3 fruit fly cellular contexts compared by ENCODE assay signal in the genomic region with DNA sequence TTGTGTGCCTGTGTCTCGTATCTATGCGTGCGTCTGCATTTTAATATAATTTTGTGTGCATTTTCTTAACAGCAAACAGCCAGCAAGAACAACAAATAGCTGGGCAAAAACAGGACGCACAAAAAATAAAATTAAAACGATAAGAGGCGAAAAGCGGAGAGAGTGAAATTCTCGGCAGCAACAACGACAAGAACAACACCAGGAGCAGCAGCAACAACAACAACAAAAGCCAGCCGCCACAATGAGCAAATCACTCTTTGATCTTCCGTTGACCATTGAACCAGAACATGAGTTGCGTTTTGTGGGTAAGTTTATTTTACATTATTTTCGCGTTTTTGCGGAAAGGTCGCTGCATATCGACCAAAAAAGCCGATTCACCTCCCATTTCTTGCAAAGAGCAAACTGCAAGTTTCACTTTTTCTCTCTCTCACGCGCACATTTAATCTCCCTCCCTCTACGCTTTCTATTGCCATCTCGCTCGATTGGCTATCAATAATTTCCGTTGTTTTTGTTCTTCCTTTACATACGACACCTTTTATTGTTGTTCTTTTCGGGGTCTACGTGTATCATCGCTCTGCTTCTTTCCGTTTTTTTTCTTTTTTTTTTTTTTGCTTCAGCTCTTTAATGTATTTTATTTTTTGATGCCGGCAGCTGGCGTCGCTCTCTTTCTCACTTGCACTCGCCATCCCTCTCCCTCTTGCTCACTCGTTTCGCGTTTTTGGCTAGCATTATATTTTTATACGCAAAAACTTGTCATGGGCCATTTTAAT.
A peak's percentile ranks its signal among the peaks of the same experiment; 100 is the strongest.
TF ChIP-seq lines count a peak whose summit lies in the region.

No protein-coding gene starts in this region.

TF ChIP-seq in whole organism, adult, 20 proteins besides CTCF, POLR2A, EP300 and RAD21 (continued from another document):
- TF ChIP-seq Mnt (GFP tag; optimal IDR thresholded peaks at IDR 0.05; lab: Kevin White, UChicago) = no peak
- peak; percentile 68 for TF ChIP-seq tj (GFP tag; optimal IDR thresholded peaks at IDR 0.05; lab: Kevin White, UChicago)
- no peak for TF ChIP-seq CG14711 (tag; optimal IDR thresholded peaks at IDR 0.05; lab: Kevin White, UChicago)
TF ChIP-seq in whole organism, adult: peak in this region for 4.

TF ChIP-seq in whole organism, embryonic, 481 proteins besides CTCF, POLR2A, EP300 and RAD21 (continued from another document):
- TF ChIP-seq sqz (GFP tag; optimal IDR thresholded peaks at IDR 0.05; lab: Kevin White, UChicago) (peak; percentile 6), ham (GFP tag; IDR thresholded peaks at IDR 0.05; lab: Robert Waterston, UW) (no peak), CG11695 (GFP tag; IDR thresholded peaks at IDR 0.05; lab: Robert Waterston, UW) (no peak), Mad (GFP tag; optimal IDR thresholded peaks at IDR 0.05; lab: Kevin White, UChicago) (no peak), CG1647 (GFP tag; optimal IDR thresholded peaks at IDR 0.05; lab: Kevin White, UChicago) (no peak), CG10979 (tag; optimal IDR thresholded peaks at IDR 0.05; lab: Kevin White, UChicago) (no peak), CG1233 (GFP tag; optimal IDR thresholded peaks at IDR 0.05; lab: Kevin White, UChicago) (no peak), sens-2 (GFP tag; IDR thresholded peaks at IDR 0.05; lab: Robert Waterston, UW) (no peak), Xbp1 (GFP tag; optimal IDR thresholded peaks at IDR 0.05; lab: Kevin White, UChicago) (no peak), CG1832 (GFP tag; optimal IDR thresholded peaks at IDR 0.05; lab: Kevin White, UChicago) (peak; percentile 77), CG10321 (GFP tag; IDR thresholded peaks at IDR 0.05; lab: Robert Waterston, UW) (peak; percentile 37), lbe (GFP tag; optimal IDR thresholded peaks at IDR 0.05; lab: Kevin White, UChicago) (peak; percentile 44), C15 (GFP tag; IDR thresholded peaks at IDR 0.05; lab: Robert Waterston, UW) (no peak), CG9215 (GFP tag; IDR thresholded peaks at IDR 0.05; lab: Robert Waterston, UW) (no peak), CG14667 (GFP tag; IDR thresholded peaks at IDR 0.05; lab: Robert Waterston, UW) (no peak), CG8478 (optimal IDR thresholded peaks at IDR 0.05; lab: Kevin White, UChicago) (peak; percentile 78), CG17385 (GFP tag; optimal IDR thresholded peaks at IDR 0.05; lab: Kevin White, UChicago) (peak; percentile 62), Xrp1 (GFP tag; IDR thresholded peaks at IDR 0.05; lab: Robert Waterston, UW) (no peak), Opbp (GFP tag; IDR thresholded peaks at IDR 0.05; lab: Robert Waterston, UW; ENCODE audit: partially characterized antibody) (0 out of 3 replicates have a peak, but pooled peaks have one; percentile 9), CG5180 (GFP tag; optimal IDR thresholded peaks at IDR 0.05; lab: Kevin White, UChicago) (no peak), Hr51 (GFP tag; optimal IDR thresholded peaks at IDR 0.05; lab: Kevin White, UChicago) (no peak), Bdp1 (GFP tag; optimal IDR thresholded peaks at IDR 0.05; lab: Kevin White, UChicago) (no peak), CG7271 (tag; optimal IDR thresholded peaks at IDR 0.05; lab: Kevin White, UChicago) (no peak), Med (GFP tag; lab: Kevin White, UChicago) (peak; percentile 3), unc-4 (GFP tag; IDR thresholded peaks at IDR 0.05; lab: Robert Waterston, UW; ENCODE audit: partially characterized antibody) (0 out of 2 replicates have a peak, but pooled peaks have one; percentile 15), Blimp-1 (GFP tag; optimal IDR thresholded peaks at IDR 0.05; lab: Kevin White, UChicago) (peak; percentile 23), ERR (GFP tag; optimal IDR thresholded peaks at IDR 0.05; lab: Kevin White, UChicago) (no peak)

TF ChIP-seq in whole organism, prepupa, 60 proteins besides CTCF, POLR2A, EP300 and RAD21 (continued from another document):
- TF ChIP-seq cyc (GFP tag; optimal IDR thresholded peaks at IDR 0.05; lab: Kevin White, UChicago) (no peak), achi (GFP tag; optimal IDR thresholded peaks at IDR 0.05; lab: Kevin White, UChicago) (no peak), CG3032 (tag; optimal IDR thresholded peaks at IDR 0.05; lab: Kevin White, UChicago) (no peak), CG6163 (GFP tag; IDR thresholded peaks at IDR 0.05; lab: Robert Waterston, UW) (peak; percentile 56; the same call in 2 of the 3 replicates), Hr39 (GFP tag; optimal IDR thresholded peaks at IDR 0.05; lab: Kevin White, UChicago) (no peak), Smox (GFP tag; optimal IDR thresholded peaks at IDR 0.05; lab: Kevin White, UChicago) (no peak), CG34406 (GFP tag; optimal IDR thresholded peaks at IDR 0.05; lab: Kevin White, UChicago) (no peak), CG9139 (GFP tag; optimal IDR thresholded peaks at IDR 0.05; lab: Kevin White, UChicago) (no peak), CG6792 (GFP tag; optimal IDR thresholded peaks at IDR 0.05; lab: Kevin White, UChicago) (no peak), net (GFP tag; optimal IDR thresholded peaks at IDR 0.05; lab: Kevin White, UChicago) (no peak), Sox15 (GFP tag; optimal IDR thresholded peaks at IDR 0.05; lab: Kevin White, UChicago) (no peak), Blimp-1 (GFP tag; optimal IDR thresholded peaks at IDR 0.05; lab: Kevin White, UChicago) (peak; percentile 47), Ets21C (GFP tag; optimal IDR thresholded peaks at IDR 0.05; lab: Kevin White, UChicago) (no peak), pdm3 (GFP tag; optimal IDR thresholded peaks at IDR 0.05; lab: Kevin White, UChicago) (no peak), Sox14 (GFP tag; optimal IDR thresholded peaks at IDR 0.05; lab: Kevin White, UChicago) (no peak), lz (GFP tag; optimal IDR thresholded peaks at IDR 0.05; lab: Kevin White, UChicago) (no peak), acj6 (GFP tag; optimal IDR thresholded peaks at IDR 0.05; lab: Kevin White, UChicago) (no peak), CG8119 (GFP tag; IDR thresholded peaks at IDR 0.05; lab: Robert Waterston, UW) (no peak), CG3919 (GFP tag; optimal IDR thresholded peaks at IDR 0.05; lab: Kevin White, UChicago) (no peak), vri (GFP tag; optimal IDR thresholded peaks at IDR 0.05; lab: Kevin White, UChicago) (peak; percentile 16), Eip75B (GFP tag; optimal IDR thresholded peaks at IDR 0.05; lab: Kevin White, UChicago) (no peak), CG6808 (GFP tag; optimal IDR thresholded peaks at IDR 0.05; lab: Kevin White, UChicago) (no peak), fd59A (GFP tag; optimal IDR thresholded peaks at IDR 0.05; lab: Kevin White, UChicago) (no peak), eg (GFP tag; IDR thresholded peaks at IDR 0.05; lab: Robert Waterston, UW) (peak; percentile 39; the same call in 2 of the 3 replicates), CG10631 (GFP tag; optimal IDR thresholded peaks at IDR 0.05; lab: Kevin White, UChicago) (no peak), dsx (GFP tag; optimal IDR thresholded peaks at IDR 0.05; lab: Kevin White, UChicago; ENCODE audit: poor library complexity, severe bottlenecking) (no peak), CG11762 (GFP tag; optimal IDR thresholded peaks at IDR 0.05; lab: Kevin White, UChicago; ENCODE audit: insufficient read depth) (no peak), fkh (GFP tag; optimal IDR thresholded peaks at IDR 0.05; lab: Kevin White, UChicago) (no peak), Hr4 (GFP tag; optimal IDR thresholded peaks at IDR 0.05; lab: Kevin White, UChicago) (no peak), OdsH (GFP tag; optimal IDR thresholded peaks at IDR 0.05; lab: Kevin White, UChicago) (no peak)
